Fruit fly (Drosophila melanogaster): Measurements from ENCODE around the gene sr.

The sr gene

DNA sequence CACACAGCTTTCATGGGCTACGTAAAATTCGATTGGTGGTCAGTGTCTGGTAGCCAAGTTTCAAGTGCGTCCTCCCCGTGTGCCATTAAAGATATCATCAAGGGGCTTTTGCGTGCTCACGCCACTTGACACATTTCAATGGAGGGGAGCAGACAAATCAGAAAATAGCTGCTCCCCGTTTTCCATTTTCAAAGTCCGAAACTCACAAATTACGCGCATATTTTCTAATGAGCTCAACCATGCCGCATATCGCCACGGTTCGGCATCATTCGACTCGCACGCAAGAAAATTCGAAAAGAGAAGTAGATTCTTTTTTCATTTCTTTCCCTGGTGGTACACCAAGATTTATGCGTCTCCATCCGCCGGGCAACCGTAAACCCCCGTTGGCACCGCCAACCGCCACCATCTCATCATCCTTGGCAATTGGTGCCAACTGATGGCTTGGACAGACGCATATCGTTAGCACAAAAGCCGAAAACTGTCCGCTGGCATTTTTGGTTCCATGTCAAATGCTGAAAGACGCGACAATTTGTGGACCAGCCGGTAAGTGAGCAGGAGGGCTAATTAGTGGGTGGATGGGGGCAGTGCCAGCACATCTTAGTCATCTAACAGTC, 12.7 kb downstream of the sr start:
- no peak for TF ChIP-seq topi (GFP tag; optimal IDR thresholded peaks at IDR 0.05)
- no peak for TF ChIP-seq Hr38 (GFP tag; optimal IDR thresholded peaks at IDR 0.05)
- TF ChIP-seq Sox14 (GFP tag; optimal IDR thresholded peaks at IDR 0.05) = no peak
- TF ChIP-seq CG11902 (GFP tag; optimal IDR thresholded peaks at IDR 0.05) = no peak
- TF ChIP-seq eg (GFP tag; IDR thresholded peaks at IDR 0.05) = no peak
- no peak for TF ChIP-seq CG1621 (tag; optimal IDR thresholded peaks at IDR 0.05)
- TF ChIP-seq cyc (GFP tag; optimal IDR thresholded peaks at IDR 0.05) = no peak
- TF ChIP-seq Met (GFP tag; optimal IDR thresholded peaks at IDR 0.05) = no peak
- TF ChIP-seq CG8119 (GFP tag; IDR thresholded peaks at IDR 0.05) = no peak
- no peak for TF ChIP-seq CG8632 (GFP tag; optimal IDR thresholded peaks at IDR 0.05)
- no peak for TF ChIP-seq lz (GFP tag; optimal IDR thresholded peaks at IDR 0.05)
- TF ChIP-seq CG9139 (GFP tag; optimal IDR thresholded peaks at IDR 0.05) = no peak
- TF ChIP-seq Ets21C (GFP tag; optimal IDR thresholded peaks at IDR 0.05) = no peak
- TF ChIP-seq acj6 (GFP tag; optimal IDR thresholded peaks at IDR 0.05) = no peak
- no peak for TF ChIP-seq dac (GFP tag; optimal IDR thresholded peaks at IDR 0.05)
- no peak for TF ChIP-seq CG11294 (GFP tag; IDR thresholded peaks at IDR 0.05)

DNA sequence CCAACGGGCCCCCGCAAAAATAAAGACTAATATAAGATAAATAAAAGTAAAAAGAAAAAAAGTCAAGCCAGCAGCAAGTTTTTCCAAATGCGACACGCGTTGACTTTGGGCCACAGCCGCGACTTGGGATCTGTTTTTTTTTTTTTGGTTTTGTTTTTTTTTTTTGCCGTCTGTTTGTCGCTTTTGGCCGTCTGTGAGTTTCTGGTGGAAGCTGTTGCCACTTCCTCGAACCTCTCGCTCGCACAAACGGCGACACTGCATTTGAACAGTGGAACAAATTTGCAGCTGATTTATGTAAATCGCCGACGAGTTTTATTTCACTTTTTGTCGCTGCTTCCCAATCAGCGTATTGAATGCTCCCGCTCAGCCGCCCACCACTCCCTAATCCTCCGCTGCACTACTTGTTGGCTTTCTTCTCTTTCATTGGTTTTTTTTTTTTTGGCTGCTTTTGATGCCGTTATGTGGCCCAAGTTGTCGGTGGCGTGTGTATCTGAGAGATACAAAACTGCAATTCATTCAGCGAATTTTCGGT, 13.7 kb downstream of the sr start:
- TF ChIP-seq CG11902 (GFP tag; optimal IDR thresholded peaks at IDR 0.05) (no peak), salr (GFP tag; optimal IDR thresholded peaks at IDR 0.05) (no peak), svp (GFP tag) (no peak), vri (GFP tag; optimal IDR thresholded peaks at IDR 0.05) (no peak), Sox14 (GFP tag; optimal IDR thresholded peaks at IDR 0.05) (no peak), dsx (GFP tag; optimal IDR thresholded peaks at IDR 0.05; ENCODE audit: poor library complexity, severe bottlenecking) (no peak), CG4318 (GFP tag; optimal IDR thresholded peaks at IDR 0.05) (no peak), CG15336 (GFP tag; IDR thresholded peaks at IDR 0.05) (peak; percentile 50), CG32006 (GFP tag; optimal IDR thresholded peaks at IDR 0.05) (peak; percentile 14), fd59A (GFP tag; optimal IDR thresholded peaks at IDR 0.05) (no peak), Hr38 (GFP tag; optimal IDR thresholded peaks at IDR 0.05) (no peak), CG16779 (tag; optimal IDR thresholded peaks at IDR 0.05) (no peak), CG11762 (GFP tag; optimal IDR thresholded peaks at IDR 0.05; ENCODE audit: insufficient read depth) (no peak), pdm3 (GFP tag; optimal IDR thresholded peaks at IDR 0.05) (no peak), Ets96B (tag; optimal IDR thresholded peaks at IDR 0.05) (no peak), Sox102F (GFP tag; optimal IDR thresholded peaks at IDR 0.05) (no peak), eg (GFP tag; IDR thresholded peaks at IDR 0.05) (peak; percentile 67; the same call in 2 of the 3 replicates), acj6 (GFP tag; optimal IDR thresholded peaks at IDR 0.05) (no peak), Blimp-1 (GFP tag; optimal IDR thresholded peaks at IDR 0.05) (no peak), fkh (GFP tag; optimal IDR thresholded peaks at IDR 0.05) (no peak), CG10669 (GFP tag; optimal IDR thresholded peaks at IDR 0.05) (no peak), Ets21C (GFP tag; optimal IDR thresholded peaks at IDR 0.05) (no peak), CG6163 (GFP tag; IDR thresholded peaks at IDR 0.05) (peak; percentile 46; the same call in 1 of the 3 replicates), cyc (GFP tag; optimal IDR thresholded peaks at IDR 0.05) (no peak), achi (GFP tag; optimal IDR thresholded peaks at IDR 0.05) (no peak), Eip78C (GFP tag) (peak; percentile 25), CG6854 (GFP tag; optimal IDR thresholded peaks at IDR 0.05) (no peak), CG6808 (GFP tag; optimal IDR thresholded peaks at IDR 0.05) (no peak), Lpt (GFP tag; optimal IDR thresholded peaks at IDR 0.05) (no peak), OdsH (GFP tag; optimal IDR thresholded peaks at IDR 0.05) (no peak), CG7368 (GFP tag; optimal IDR thresholded peaks at IDR 0.05) (no peak), Hr4 (GFP tag; optimal IDR thresholded peaks at IDR 0.05) (no peak), CG1621 (tag; optimal IDR thresholded peaks at IDR 0.05) (no peak), CG9139 (GFP tag; optimal IDR thresholded peaks at IDR 0.05) (no peak), Sox15 (GFP tag; optimal IDR thresholded peaks at IDR 0.05) (no peak), CG6276 (GFP tag; optimal IDR thresholded peaks at IDR 0.05) (peak; percentile 31), CG8319 (GFP tag; optimal IDR thresholded peaks at IDR 0.05) (no peak), Met (GFP tag; optimal IDR thresholded peaks at IDR 0.05) (no peak), CG34406 (GFP tag; optimal IDR thresholded peaks at IDR 0.05) (no peak), CG3032 (tag; optimal IDR thresholded peaks at IDR 0.05) (no peak), lz (GFP tag; optimal IDR thresholded peaks at IDR 0.05) (no peak), Hr39 (GFP tag; optimal IDR thresholded peaks at IDR 0.05) (no peak), CG10631 (GFP tag; optimal IDR thresholded peaks at IDR 0.05) (no peak)

Data from whole organism, prepupa.